Fruit fly (Drosophila melanogaster) whole organism, prepupa: ENCODE data around the gene CG34281.

Source experiments
- Blimp-1 ChIP-seq: fragments of 200-800 bp; sonication (Bioruptor generic); optimal IDR thresholded peaks from 3 replicates; lab custom pipeline; 2017; ENCODE audit warnings: missing biosample characterization, missing genetic modification characterization, mild to moderate bottlenecking, moderate library complexity, missing genetic modification reagents
- CG10669 ChIP-seq: fragments of 200-800 bp; sonication (Bioruptor generic); optimal IDR thresholded peaks from 3 replicates; lab custom pipeline; 2018; ENCODE audit warnings: missing biosample characterization, mild to moderate bottlenecking, missing genetic modification characterization, moderate library complexity
- CG11294 ChIP-seq: fragments of 200-800 bp; sonication (Bioruptor generic); IDR thresholded peaks from 2 replicates; pipeline ENCODE4 v1.3.6; 2022; ENCODE audit warnings: missing biosample characterization, missing genetic modification characterization
- CG11762 ChIP-seq: fragments of 200-800 bp; sonication (Bioruptor generic); optimal IDR thresholded peaks from 3 replicates; lab custom pipeline; 2016; ENCODE audit warnings: missing biosample characterization, missing genetic modification characterization; ENCODE audit not compliant: insufficient read depth
- CG11902 ChIP-seq: fragments of 200-800 bp; sonication (Bioruptor generic); optimal IDR thresholded peaks from 3 replicates; lab custom pipeline; 2016; ENCODE audit warnings: missing biosample characterization, missing genetic modification characterization
- CG15336 ChIP-seq: fragments of 200-800 bp; sonication (Bioruptor generic); IDR thresholded peaks from 2 replicates; pipeline ENCODE4 v1.3.6; 2022; ENCODE audit warnings: missing biosample characterization, missing genetic modification characterization
- CG16779 ChIP-seq: fragments of 200-800 bp; sonication (Bioruptor generic); optimal IDR thresholded peaks from 3 replicates; lab custom pipeline; 2017; ENCODE audit warnings: missing biosample characterization, mild to moderate bottlenecking, missing genetic modification characterization
- CG3032 ChIP-seq: fragments of 200-800 bp; optimal IDR thresholded peaks from 2 replicates; lab custom pipeline; 2019; ENCODE audit warnings: missing biosample characterization, mild to moderate bottlenecking, missing genetic modification characterization, moderate library complexity
- CG32006 ChIP-seq: fragments of 200-800 bp; sonication (Bioruptor generic); optimal IDR thresholded peaks from 3 replicates; lab custom pipeline; 2017; ENCODE audit warnings: missing biosample characterization, mild to moderate bottlenecking, missing genetic modification characterization
- CG34406 ChIP-seq: fragments of 200-800 bp; sonication (Bioruptor generic); optimal IDR thresholded peaks from 3 replicates; lab custom pipeline; 2016; ENCODE audit warnings: missing biosample characterization, missing genetic modification characterization
- CG3919 ChIP-seq: fragments of 200-800 bp; sonication (Bioruptor generic); optimal IDR thresholded peaks from 3 replicates; lab custom pipeline; 2016; ENCODE audit warnings: missing biosample characterization, missing genetic modification characterization
- CG4318 ChIP-seq: fragments of 200-800 bp; sonication (Bioruptor generic); optimal IDR thresholded peaks from 3 replicates; lab custom pipeline; 2017; ENCODE audit warnings: missing biosample characterization, mild to moderate bottlenecking, missing genetic modification characterization
- CG6792 ChIP-seq: fragments of 200-800 bp; sonication (Bioruptor generic); optimal IDR thresholded peaks from 3 replicates; lab custom pipeline; 2016; ENCODE audit warnings: missing biosample characterization, missing genetic modification characterization
- CG6808 ChIP-seq: fragments of 200-800 bp; sonication (Bioruptor generic); optimal IDR thresholded peaks from 3 replicates; lab custom pipeline; 2017; ENCODE audit warnings: missing biosample characterization, missing genetic modification characterization, mild to moderate bottlenecking, moderate library complexity, missing genetic modification reagents
- CG6854 ChIP-seq: fragments of 200-800 bp; sonication (Bioruptor generic); optimal IDR thresholded peaks from 2 replicates; lab custom pipeline; 2017; ENCODE audit warnings: missing biosample characterization, mild to moderate bottlenecking, missing genetic modification characterization
- CG8119 ChIP-seq: fragments of 200-800 bp; sonication (Bioruptor generic); IDR thresholded peaks from 3 replicates; pipeline ENCODE4 v1.3.6; 2022; ENCODE audit warnings: missing biosample characterization, missing genetic modification characterization
- CG8632 ChIP-seq: fragments of 200-800 bp; sonication (Bioruptor generic); optimal IDR thresholded peaks from 3 replicates; lab custom pipeline; 2016; ENCODE audit warnings: missing biosample characterization, missing genetic modification characterization
- Eip78C ChIP-seq: fragments of 200-800 bp; sonication (Bioruptor generic); peaks from one replicate; lab custom pipeline; 2016; ENCODE audit warnings: missing biosample characterization, missing genetic modification characterization
- Eip93F ChIP-seq: fragments of 200-800 bp; sonication (Bioruptor generic); optimal IDR thresholded peaks from 2 replicates; lab custom pipeline; 2016; ENCODE audit warnings: missing biosample characterization, mild to moderate bottlenecking, missing genetic modification characterization
- Ets21C ChIP-seq: fragments of 200-800 bp; sonication (Bioruptor generic); optimal IDR thresholded peaks from 3 replicates; lab custom pipeline; 2016; ENCODE audit warnings: missing biosample characterization, missing genetic modification characterization
- Ets96B ChIP-seq: fragments of 200-800 bp; optimal IDR thresholded peaks from 2 replicates; lab custom pipeline; 2019; ENCODE audit warnings: missing biosample characterization, mild to moderate bottlenecking, missing genetic modification characterization, moderate library complexity
- Gug ChIP-seq: fragments of 200-800 bp; sonication (Bioruptor generic); IDR thresholded peaks from 2 replicates; pipeline ENCODE4 v1.3.6; 2022; ENCODE audit warnings: missing biosample characterization, missing genetic modification characterization
- Hr38 ChIP-seq: sonication (Bioruptor generic); optimal IDR thresholded peaks from 2 replicates; lab custom pipeline; 2016; ENCODE audit warnings: missing biosample characterization, missing genetic modification characterization
- Hr39 ChIP-seq: fragments of 200-800 bp; sonication (Bioruptor generic); optimal IDR thresholded peaks from 2 replicates; lab custom pipeline; 2016; ENCODE audit warnings: missing biosample characterization, missing genetic modification characterization
- Hr4 ChIP-seq: fragments of 200-800 bp; sonication (Bioruptor generic); optimal IDR thresholded peaks from 3 replicates; lab custom pipeline; 2016; ENCODE audit warnings: missing biosample characterization, missing genetic modification characterization
- Lpt ChIP-seq: fragments of 200-800 bp; sonication (Bioruptor generic); optimal IDR thresholded peaks from 3 replicates; lab custom pipeline; 2016; ENCODE audit warnings: missing biosample characterization, missing genetic modification characterization
- Met ChIP-seq: fragments of 200-800 bp; sonication (Bioruptor generic); optimal IDR thresholded peaks from 3 replicates; lab custom pipeline; 2016; ENCODE audit warnings: missing biosample characterization, missing genetic modification characterization
- OdsH ChIP-seq: fragments of 200-800 bp; sonication (Bioruptor generic); optimal IDR thresholded peaks from 3 replicates; lab custom pipeline; 2016; ENCODE audit warnings: missing biosample characterization, missing genetic modification characterization
- Sox102F ChIP-seq: fragments of 200-800 bp; sonication (Bioruptor generic); optimal IDR thresholded peaks from 2 replicates; lab custom pipeline; 2016; ENCODE audit warnings: missing biosample characterization, mild to moderate bottlenecking, missing genetic modification characterization
- achi ChIP-seq: fragments of 200-800 bp; sonication (Bioruptor generic); optimal IDR thresholded peaks from 3 replicates; lab custom pipeline; 2016; ENCODE audit warnings: missing biosample characterization, missing genetic modification characterization
- acj6 ChIP-seq: fragments of 200-800 bp; sonication (Bioruptor generic); optimal IDR thresholded peaks from 3 replicates; lab custom pipeline; 2016; ENCODE audit warnings: missing biosample characterization, missing genetic modification characterization
- dac ChIP-seq: fragments of 200-800 bp; sonication (Bioruptor generic); optimal IDR thresholded peaks from 2 replicates; lab custom pipeline; 2017; ENCODE audit warnings: missing biosample characterization, mild to moderate bottlenecking, missing genetic modification characterization
- dsx ChIP-seq: fragments of 200-800 bp; optimal IDR thresholded peaks from 3 replicates; lab custom pipeline; 2019; ENCODE audit warnings: missing biosample characterization, mild to moderate bottlenecking, missing genetic modification characterization, moderate library complexity; ENCODE audit not compliant: poor library complexity, severe bottlenecking
- eg ChIP-seq: fragments of 200-800 bp; sonication (Bioruptor generic); IDR thresholded peaks from 3 replicates; pipeline ENCODE4 v1.3.6; 2022; ENCODE audit warnings: missing biosample characterization, missing genetic modification characterization
- esn ChIP-seq: fragments of 200-800 bp; sonication (Bioruptor generic); optimal IDR thresholded peaks from 2 replicates; lab custom pipeline; 2016; ENCODE audit warnings: missing biosample characterization, mild to moderate bottlenecking, missing genetic modification characterization, moderate library complexity
- fd85E ChIP-seq: fragments of 200-800 bp; sonication (Bioruptor generic); optimal IDR thresholded peaks from 3 replicates; lab custom pipeline; 2016; ENCODE audit warnings: missing biosample characterization, missing genetic modification characterization
- net ChIP-seq: fragments of 200-800 bp; sonication (Bioruptor generic); optimal IDR thresholded peaks from 3 replicates; lab custom pipeline; 2016; ENCODE audit warnings: missing biosample characterization, missing genetic modification characterization
- pdm3 ChIP-seq: fragments of 200-800 bp; sonication (Bioruptor generic); optimal IDR thresholded peaks from 3 replicates; lab custom pipeline; 2016; ENCODE audit warnings: missing biosample characterization, missing genetic modification characterization
- salr ChIP-seq, 2 experiments: fragments of 200-800 bp; sonication (Bioruptor generic); optimal IDR thresholded peaks; 3 replicates each; lab custom pipeline; 2016 to 2018; ENCODE audit warnings: missing biosample characterization in 2 of 2, missing genetic modification characterization in 2 of 2, mild to moderate bottlenecking in 1 of 2
- spab ChIP-seq: fragments of 200-800 bp; sonication (Bioruptor generic); optimal IDR thresholded peaks from 2 replicates; lab custom pipeline; 2017; ENCODE audit warnings: missing biosample characterization, mild to moderate bottlenecking, missing genetic modification characterization, missing genetic modification reagents
- svp ChIP-seq: fragments of 200-800 bp; sonication (Bioruptor generic); peaks from one replicate; lab custom pipeline; 2016; ENCODE audit warnings: missing biosample characterization, missing genetic modification characterization
- topi ChIP-seq: fragments of 200-800 bp; sonication (Bioruptor generic); optimal IDR thresholded peaks from 3 replicates; lab custom pipeline; 2016; ENCODE audit warnings: missing biosample characterization, missing genetic modification characterization

The CG34281 gene

dm6 chr3R:17619726-17620282, 7.1 kb downstream of the CG34281 start (continued):
- TF ChIP-seq CG6854 (GFP tag; lab: Kevin White, UChicago) (peak; percentile 73), achi (no peak), CG4318 (GFP tag; lab: Kevin White, UChicago) (no peak), pdm3 (GFP tag; lab: Kevin White, UChicago) (peak; percentile 3), Sox102F (GFP tag; lab: Kevin White, UChicago) (no peak), salr (GFP tag; optimal IDR thresholded peaks at IDR 0.05; lab: Kevin White, UChicago) (no peak), CG11902 (GFP tag; lab: Kevin White, UChicago) (no peak), Hr39 (no peak), Lpt (GFP tag; lab: Kevin White, UChicago) (peak; percentile 16), Hr38 (GFP tag; lab: Kevin White, UChicago) (no peak), eg (GFP tag; lab: Robert Waterston, UW) (peak; percentile 92), CG16779 (peak; percentile 80), CG15336 (GFP tag; lab: Robert Waterston, UW) (peak; percentile 51), esn (GFP tag; lab: Kevin White, UChicago) (peak; percentile 6), Ets21C (GFP tag; lab: Kevin White, UChicago) (no peak), CG8632 (GFP tag; lab: Kevin White, UChicago) (no peak), Gug (GFP tag; lab: Robert Waterston, UW) (no peak), CG3032 (tag; lab: Kevin White, UChicago) (peak; percentile 57), Hr4 (GFP tag; lab: Kevin White, UChicago) (no peak), CG3919 (peak; percentile 38), fd85E (no peak)

- TF ChIP-seq Eip78C (GFP tag; lab: Kevin White, UChicago) (peak; percentile 46), Blimp-1 (no peak)
Observed at dm6 chr3R:17622062-17622766, 9.5 kb downstream of the CG34281 start, which contains the start of gene CG14323. TSS of gene CG14323 (minus strand) at chr3R:17622112.

- peak; percentile 53 for TF ChIP-seq svp (GFP tag; lab: Kevin White, UChicago)
- TF ChIP-seq CG11762 (GFP tag; lab: Kevin White, UChicago), result no peak
- no peak for TF ChIP-seq CG6808 (GFP tag; lab: Kevin White, UChicago)
- TF ChIP-seq Eip78C (GFP tag; lab: Kevin White, UChicago), result peak; percentile 48
- TF ChIP-seq CG32006 (GFP tag; lab: Kevin White, UChicago), result no peak
- no peak for TF ChIP-seq topi (GFP tag; lab: Kevin White, UChicago)
- TF ChIP-seq Gug (GFP tag; lab: Robert Waterston, UW), result no peak
- no peak for TF ChIP-seq Met
Observed at dm6 chr3R:17624549-17624948, 11.9 kb downstream of the CG34281 start.

- TF ChIP-seq Lpt (GFP tag; lab: Kevin White, UChicago), result no peak
- TF ChIP-seq Eip78C (GFP tag; lab: Kevin White, UChicago), result peak; percentile 25
- no peak for TF ChIP-seq CG34406
- no peak for TF ChIP-seq CG16779
- TF ChIP-seq acj6 (GFP tag; lab: Kevin White, UChicago), result no peak
- no peak for TF ChIP-seq CG4318 (GFP tag; lab: Kevin White, UChicago)
- TF ChIP-seq OdsH (GFP tag; lab: Kevin White, UChicago), result no peak
- TF ChIP-seq Met, result no peak
Observed at dm6 chr3R:17624968-17625367, 12.3 kb downstream of the CG34281 start, which contains the start of gene AttD. TSS of gene AttD (plus strand) at chr3R:17625268.

dm6 chr3R:17626827-17627226, 14.1 kb downstream of the CG34281 start, which contains the start of gene CG14325:
TSS of gene CG14325 (plus strand) at chr3R:17627127.
- TF ChIP-seq CG6792 (GFP tag; lab: Kevin White, UChicago) (no peak), Eip78C (GFP tag; lab: Kevin White, UChicago) (no peak), CG3032 (tag; lab: Kevin White, UChicago) (no peak), CG16779 (no peak), Eip93F (GFP tag; lab: Kevin White, UChicago) (no peak), eg (GFP tag; lab: Robert Waterston, UW) (no peak), dac (GFP tag; lab: Kevin White, UChicago) (no peak), Blimp-1 (no peak), net (no peak), spab (GFP tag; lab: Kevin White, UChicago) (no peak), Ets96B (no peak), CG11294 (GFP tag; lab: Robert Waterston, UW) (no peak), CG6808 (GFP tag; lab: Kevin White, UChicago) (no peak), CG4318 (GFP tag; lab: Kevin White, UChicago) (no peak), CG8119 (GFP tag; lab: Robert Waterston, UW) (no peak), dsx (GFP tag; lab: Kevin White, UChicago) (no peak), CG8632 (GFP tag; lab: Kevin White, UChicago) (no peak), CG10669 (GFP tag; lab: Kevin White, UChicago) (no peak)
